Worm (Caenorhabditis elegans): Measurements from ENCODE around the gene T19C3.7.

T19C3.7 gene

DNA sequence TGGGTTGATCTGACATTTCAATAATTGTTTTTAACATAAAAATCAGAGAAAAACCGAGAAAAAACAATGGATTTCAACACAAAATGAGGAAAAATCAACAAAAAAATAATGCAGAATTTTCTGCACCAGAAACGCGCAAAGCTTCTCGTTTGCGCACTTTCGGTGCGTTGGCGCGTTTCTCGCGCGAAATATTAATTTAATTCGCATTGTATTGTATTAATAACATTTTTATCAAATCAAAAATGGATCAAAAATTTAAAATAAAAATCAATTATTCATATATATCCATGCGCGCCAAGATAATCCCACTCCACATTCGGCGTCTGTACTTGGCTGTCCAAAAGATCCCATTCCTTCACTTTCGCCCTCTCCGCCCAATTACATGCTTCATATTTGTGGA lies 1.3 kb downstream of the T19C3.7 start, which contains the start of gene fem-2:
Gene fem-2 (minus strand): TSS at position 9 of the 400 bp plus-strand sequence.
- TF ChIP-seq vab-15 (tag; optimal IDR thresholded peaks at IDR 0.05) (no peak), egl-27 (tag; optimal IDR thresholded peaks at IDR 0.05) (no peak), zip-4 (GFP tag; optimal IDR thresholded peaks at IDR 0.05) (peak; percentile 9), fos-1 (tag; optimal IDR thresholded peaks at IDR 0.05) (no peak), snpc-4 (tag; optimal IDR thresholded peaks at IDR 0.05) (no peak), nhr-237 (tag; optimal IDR thresholded peaks at IDR 0.05) (no peak), lin-35 (GFP tag; optimal IDR thresholded peaks at IDR 0.05) (peak; percentile 58 to 67), blmp-1 (tag; optimal IDR thresholded peaks at IDR 0.05) (peak; percentile 42), xbp-1 (tag; optimal IDR thresholded peaks at IDR 0.05) (peak; percentile 50), lin-13 (GFP tag; optimal IDR thresholded peaks at IDR 0.05) (peak; percentile 26), swsn-7 (tag; optimal IDR thresholded peaks at IDR 0.05) (peak; percentile 52), nhr-85 (tag) (peak; percentile 76), unc-130 (tag; optimal IDR thresholded peaks at IDR 0.05) (peak; percentile 22), dsc-1 (tag; optimal IDR thresholded peaks at IDR 0.05) (peak; percentile 16), sptf-1 (tag; optimal IDR thresholded peaks at IDR 0.05) (no peak), ceh-8 (GFP tag; optimal IDR thresholded peaks at IDR 0.05) (no peak), snu-23 (GFP tag; optimal IDR thresholded peaks at IDR 0.05) (peak; percentile 62), tlp-1 (tag; optimal IDR thresholded peaks at IDR 0.05) (no peak), nhr-76 (tag; optimal IDR thresholded peaks at IDR 0.05) (no peak), nhr-84 (tag; optimal IDR thresholded peaks at IDR 0.05) (no peak), mef-2 (tag; optimal IDR thresholded peaks at IDR 0.05) (no peak), mdl-1 (tag; optimal IDR thresholded peaks at IDR 0.05) (peak in 1 of 2 experiments; percentile 15), skn-1 (tag; optimal IDR thresholded peaks at IDR 0.05) (no peak), isw-1 (GFP tag; IDR thresholded peaks at IDR 0.05) (peak; percentile 16; the same call in 1 of the 2 replicates), nhr-47 (tag; optimal IDR thresholded peaks at IDR 0.05) (peak; percentile 66), ces-1 (GFP tag; optimal IDR thresholded peaks at IDR 0.05) (no peak), tbx-2 (tag; optimal IDR thresholded peaks at IDR 0.05) (peak; percentile 43), unc-62 (GFP tag; optimal IDR thresholded peaks at IDR 0.05) (no peak), pqm-1 (tag; optimal IDR thresholded peaks at IDR 0.05) (no peak), ceh-82 (tag; optimal IDR thresholded peaks at IDR 0.05) (peak; percentile 30 to 63 (median 38)), egl-13 (tag; optimal IDR thresholded peaks at IDR 0.05) (no peak), nhr-71 (tag; optimal IDR thresholded peaks at IDR 0.05) (peak; percentile 64), efl-1 (optimal IDR thresholded peaks at IDR 0.05) (peak; percentile 32 to 47), efl-1 (GFP tag; optimal IDR thresholded peaks at IDR 0.05 in 1 of 2) (peak; percentile 52 to 90), lir-3 (tag; optimal IDR thresholded peaks at IDR 0.05; ENCODE audit: poor library complexity) (no peak), rnt-1 (tag; optimal IDR thresholded peaks at IDR 0.05) (peak; percentile 24), nhr-90 (tag; optimal IDR thresholded peaks at IDR 0.05; ENCODE audit: poor library complexity) (peak; percentile 57), irx-1 (tag; optimal IDR thresholded peaks at IDR 0.05) (no peak), pax-3 (tag; optimal IDR thresholded peaks at IDR 0.05) (no peak), nhr-28 (tag; optimal IDR thresholded peaks at IDR 0.05) (no peak), hlh-17 (GFP tag; optimal IDR thresholded peaks at IDR 0.05; ENCODE audit: borderline replicate concordance) (no peak), mep-1 (tag; optimal IDR thresholded peaks at IDR 0.05) (peak; percentile 79), lin-14 (GFP tag; optimal IDR thresholded peaks at IDR 0.05) (no peak), sox-4 (tag; optimal IDR thresholded peaks at IDR 0.05) (peak; percentile 6), lsy-2 (tag; optimal IDR thresholded peaks at IDR 0.05) (peak; percentile 57 to 67), unc-30 (tag; optimal IDR thresholded peaks at IDR 0.05) (no peak), unc-98 (GFP tag; IDR thresholded peaks at IDR 0.05) (no peak), nhr-19 (GFP tag; conservative IDR thresholded peaks at IDR 0.05) (peak; percentile 36), fkh-8 (tag; optimal IDR thresholded peaks at IDR 0.05) (peak; percentile 1), fkh-4 (tag; optimal IDR thresholded peaks at IDR 0.05; ENCODE audit: borderline replicate concordance) (no peak), nhr-20 (tag; optimal IDR thresholded peaks at IDR 0.05) (peak; percentile 37), ceh-63 (GFP tag; optimal IDR thresholded peaks at IDR 0.05) (no peak), unc-86 (tag; optimal IDR thresholded peaks at IDR 0.05) (peak; percentile 5), hlh-4 (tag; optimal IDR thresholded peaks at IDR 0.05) (no peak)

All from whole organism, L1 larva.